Worm (Caenorhabditis elegans) whole organism, L2 larva: ENCODE measurements around the gene C50H11.8.

Experiments used
- F13H6.1 ChIP-seq: sonication (generic microtip); optimal IDR thresholded peaks from 2 replicates; lab custom pipeline; 2016; ENCODE audit warnings: missing genetic modification characterization, missing compliant biosample characterization
- R02D3.7 ChIP-seq: fragments of 150-350 bp; optimal IDR thresholded peaks from 2 replicates; lab custom pipeline; 2014; ENCODE audit warnings: missing biosample characterization, missing genetic modification characterization
- alr-1 ChIP-seq: fragments of 150-350 bp; optimal IDR thresholded peaks from 2 replicates; lab custom pipeline; 2014; ENCODE audit warnings: missing biosample characterization, missing genetic modification characterization
- ama-1 ChIP-seq: fragments of 150-350 bp; optimal IDR thresholded peaks from 2 replicates; lab custom pipeline; 2018; ENCODE audit warnings: inconsistent platforms
- blmp-1 ChIP-seq: sonication (generic microtip); optimal IDR thresholded peaks from 2 replicates; lab custom pipeline; 2017; ENCODE audit warnings: missing genetic modification characterization, mild to moderate bottlenecking, missing compliant biosample characterization, antibody characterized with exemption, moderate library complexity; ENCODE audit not compliant: insufficient read depth
- fos-1 ChIP-seq: fragments of 150-350 bp; optimal IDR thresholded peaks from 2 replicates; lab custom pipeline; 2014; ENCODE audit warnings: missing biosample characterization, missing genetic modification characterization
- nhr-11 ChIP-seq: fragments of 150-350 bp; optimal IDR thresholded peaks from 2 replicates; lab custom pipeline; 2014; ENCODE audit warnings: missing biosample characterization, missing genetic modification characterization
- nhr-12 ChIP-seq: fragments of 150-350 bp; optimal IDR thresholded peaks from 2 replicates; lab custom pipeline; 2014; ENCODE audit warnings: missing biosample characterization, missing genetic modification characterization
- nhr-129 ChIP-seq: fragments of 150-350 bp; optimal IDR thresholded peaks from 2 replicates; lab custom pipeline; 2014; ENCODE audit warnings: missing biosample characterization, missing genetic modification characterization
- nhr-25 ChIP-seq: fragments of 150-350 bp; sonication (generic microtip); optimal IDR thresholded peaks from 3 replicates; lab custom pipeline; 2014; ENCODE audit warnings: missing biosample characterization, missing genetic modification characterization
- snpc-4 ChIP-seq: fragments of 150-350 bp; optimal IDR thresholded peaks from 2 replicates; lab custom pipeline; 2014; ENCODE audit warnings: missing biosample characterization, missing genetic modification characterization
- unc-55 ChIP-seq: fragments of 150-350 bp; sonication (generic microtip); optimal IDR thresholded peaks from 3 replicates; lab custom pipeline; 2014; ENCODE audit warnings: missing biosample characterization, missing genetic modification reagents, missing genetic modification characterization
- zag-1 ChIP-seq: fragments of 150-350 bp; optimal IDR thresholded peaks from 2 replicates; lab custom pipeline; 2014; ENCODE audit warnings: missing biosample characterization, missing genetic modification characterization
- ztf-11 ChIP-seq: sonication (generic microtip); optimal IDR thresholded peaks from 2 replicates; lab custom pipeline; 2017; ENCODE audit warnings: missing biosample characterization, missing genetic modification characterization

- TF ChIP-seq nhr-11 (no peak), ama-1 (no peak), blmp-1 (no peak), nhr-129 (tag; lab: Kevin White, UChicago) (no peak), alr-1 (tag; lab: Kevin White, UChicago) (no peak), nhr-25 (tag; lab: Kevin White, UChicago) (no peak), zag-1 (tag; lab: Kevin White, UChicago) (no peak), R02D3.7 (tag; lab: Kevin White, UChicago) (no peak), nhr-12 (tag; lab: Kevin White, UChicago) (no peak), unc-55 (GFP tag; lab: Kevin White, UChicago) (no peak), snpc-4 (tag; lab: Kevin White, UChicago) (no peak), fos-1 (tag; lab: Kevin White, UChicago) (no peak), F13H6.1 (tag; lab: Kevin White, UChicago) (no peak), ztf-11 (tag; lab: Kevin White, UChicago) (no peak)
Measured at ce11 chrV:3014185-3014584, 40.2 kb upstream of the C50H11.8 start, which contains the start of gene K12D9.1.
